Fruit fly (Drosophila melanogaster): Measurements from ENCODE around the gene Pfdn4.

DNA sequence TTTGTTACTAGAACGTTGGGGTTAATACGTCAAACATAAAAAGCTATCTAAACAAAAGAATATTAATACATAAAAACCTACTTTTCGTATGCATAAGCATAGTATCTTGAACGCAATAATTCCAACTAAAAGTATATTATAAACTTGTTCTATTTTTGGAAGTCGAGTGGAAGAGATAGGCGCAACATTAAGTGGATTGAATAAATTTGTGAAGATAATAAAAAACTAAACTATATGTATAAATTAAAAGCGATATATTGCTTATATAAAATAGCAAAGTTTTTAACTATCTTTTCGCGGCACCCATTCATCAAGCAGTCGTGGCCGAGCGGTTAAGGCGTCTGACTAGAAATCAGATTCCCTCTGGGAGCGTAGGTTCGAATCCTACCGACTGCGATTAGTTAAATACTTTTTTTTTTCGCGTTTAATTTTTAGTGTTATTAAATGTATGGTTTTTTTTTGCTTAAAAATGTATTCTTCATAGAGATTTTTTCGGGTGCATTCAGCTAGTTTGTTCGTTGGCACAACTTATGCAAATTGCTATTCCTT is 26.0 kb downstream of the Pfdn4 start:
- no peak for TF ChIP-seq CG12768 (GFP tag; optimal IDR thresholded peaks at IDR 0.05)
- TF ChIP-seq CG5204 (GFP tag; optimal IDR thresholded peaks at IDR 0.05) = no peak
- TF ChIP-seq bab1 (GFP tag; optimal IDR thresholded peaks at IDR 0.05) = no peak
- TF ChIP-seq Hr96 (GFP tag; optimal IDR thresholded peaks at IDR 0.05) = no peak
- no peak for TF ChIP-seq tj (GFP tag; optimal IDR thresholded peaks at IDR 0.05)
- TF ChIP-seq ovo (GFP tag; optimal IDR thresholded peaks at IDR 0.05) = no peak
- TF ChIP-seq kay (GFP tag; ENCODE audit: borderline replicate concordance) = no peak
- TF ChIP-seq CG7045 (GFP tag; optimal IDR thresholded peaks at IDR 0.05) = no peak
- TF ChIP-seq pad (GFP tag; optimal IDR thresholded peaks at IDR 0.05) = no peak

Measured in whole organism, adult.